Fruit fly (Drosophila melanogaster) whole organism, adult: Measurements from ENCODE around the gene CG14668.

Experiments
- CG14711 ChIP-seq: fragments of 200-800 bp; sonication (Bioruptor generic); optimal IDR thresholded peaks from 2 replicates; lab custom pipeline; 2018; ENCODE audit warnings: missing biosample characterization, mild to moderate bottlenecking, missing genetic modification characterization, moderate library complexity
- CG1620 ChIP-seq: fragments of 200-800 bp; sonication (Bioruptor generic); optimal IDR thresholded peaks from 2 replicates; lab custom pipeline; 2016; ENCODE audit warnings: missing biosample characterization, missing genetic modification characterization
- CG33017 ChIP-seq: fragments of 200-800 bp; sonication (Bioruptor generic); optimal IDR thresholded peaks from 2 replicates; lab custom pipeline; 2018; ENCODE audit warnings: missing biosample characterization, mild to moderate bottlenecking, missing genetic modification characterization, moderate library complexity
- cnc ChIP-seq, 2 experiments: fragments of >200 bp; optimal IDR thresholded peaks; 2 replicates each; lab custom pipeline; 2017
- pad ChIP-seq: fragments of 200-800 bp; sonication (Bioruptor generic); optimal IDR thresholded peaks from 3 replicates; lab custom pipeline; 2017; ENCODE audit warnings: missing biosample characterization, missing genetic modification characterization, mild to moderate bottlenecking, moderate library complexity, missing genetic modification reagents
- toe ChIP-seq: fragments of 200-800 bp; sonication (Bioruptor generic); optimal IDR thresholded peaks from 2 replicates; lab custom pipeline; 2016; ENCODE audit warnings: missing biosample characterization, missing genetic modification characterization

- TF ChIP-seq CG1620 (GFP tag; lab: Kevin White, UChicago) (no peak), cnc (optimal IDR thresholded peaks at IDR 0.05; lab: Kevin White, UChicago) (no peak), pad (GFP tag; lab: Kevin White, UChicago) (no peak), toe (GFP tag; lab: Kevin White, UChicago) (no peak), CG14711 (tag; lab: Kevin White, UChicago) (no peak), CG33017 (no peak)
These were observed 39.7 kb upstream of the CG14668 start, which contains the start of gene CG12147 for dm6 chr3R:5427157-5427556.
